Worm (Caenorhabditis elegans) whole organism, L4/young adult: ENCODE measurements around the gene mex-6.

Source experiments
- dao-5 ChIP-seq: sonication (generic microtip); optimal IDR thresholded peaks from 2 replicates; lab custom pipeline; 2016; ENCODE audit warnings: missing genotype, missing genetic modification characterization, moderate library complexity, missing compliant biosample characterization
- him-1 ChIP-seq: sonication (generic microtip); optimal IDR thresholded peaks from 2 replicates; lab custom pipeline; 2016; ENCODE audit warnings: missing genotype, missing genetic modification reagents, missing genetic modification characterization, missing compliant biosample characterization

ce11 chrII:9516836-9517235 is 7.1 kb upstream of the mex-6 start, which contains the start of gene gcy-1:
- no peak for TF ChIP-seq him-1 (tag; lab: Kevin White, UChicago)
- no peak for TF ChIP-seq dao-5 (tag; lab: Kevin White, UChicago)
